Worm (Caenorhabditis elegans) whole organism, mixed stage, embryonic: Measurements from ENCODE around the gene str-96.
"Not testable (repeated sequence)": the region's sequence is repeated elsewhere in the genome, so short reads cannot be mapped to it uniquely, and the experiment has no call there.

Experiments
- M03D4.4 ChIP-seq: sonication (generic microtip); optimal IDR thresholded peaks from 2 replicates; lab custom pipeline; 2017; ENCODE audit warnings: mild to moderate bottlenecking, missing genetic modification characterization, missing compliant biosample characterization
- bed-3 ChIP-seq: fragments of 200-800 bp; sonication (Bioruptor generic); optimal IDR thresholded peaks from 3 replicates; lab custom pipeline; 2018; ENCODE audit warnings: mild to moderate bottlenecking, missing genetic modification characterization, moderate library complexity, missing compliant biosample characterization
- blmp-1 ChIP-seq: fragments of 150-350 bp; optimal IDR thresholded peaks from 2 replicates; lab custom pipeline; 2014; ENCODE audit warnings: missing biosample characterization, missing genetic modification characterization
- ceh-39 ChIP-seq: fragments of 150-350 bp; optimal IDR thresholded peaks from 2 replicates; lab custom pipeline; 2014; ENCODE audit warnings: missing biosample characterization, missing genetic modification characterization
- ceh-43 ChIP-seq: fragments of 200-800 bp; sonication (Bioruptor generic); optimal IDR thresholded peaks from 2 replicates; lab custom pipeline; 2018; ENCODE audit warnings: mild to moderate bottlenecking, missing genetic modification characterization, moderate library complexity, missing compliant biosample characterization
- ceh-83 ChIP-seq: fragments of 200-800 bp; sonication (Bioruptor generic); optimal IDR thresholded peaks from 2 replicates; lab custom pipeline; 2018; ENCODE audit warnings: mild to moderate bottlenecking, missing genetic modification characterization, missing compliant biosample characterization
- cnd-1 ChIP-seq: fragments of 200-800 bp; sonication (Bioruptor generic); optimal IDR thresholded peaks from 2 replicates; lab custom pipeline; 2018; ENCODE audit warnings: mild to moderate bottlenecking, missing genetic modification characterization, missing compliant biosample characterization
- drap-1 ChIP-seq: fragments of 200-800 bp; sonication (Bioruptor generic); optimal IDR thresholded peaks from 3 replicates; lab custom pipeline; 2018; ENCODE audit warnings: mild to moderate bottlenecking, missing genetic modification characterization, missing compliant biosample characterization
- elt-1 ChIP-seq: sonication (generic microtip); optimal IDR thresholded peaks from 2 replicates; lab custom pipeline; 2017; ENCODE audit warnings: missing genetic modification characterization, mild to moderate bottlenecking, missing compliant biosample characterization, antibody characterized with exemption, moderate library complexity, borderline replicate concordance; ENCODE audit not compliant: insufficient read depth
- elt-3 ChIP-seq: fragments of 150-350 bp; optimal IDR thresholded peaks from 2 replicates; lab custom pipeline; 2014; ENCODE audit warnings: missing biosample characterization, missing genetic modification characterization
- ham-2 ChIP-seq: fragments of 200-800 bp; sonication (Bioruptor generic); optimal IDR thresholded peaks from 2 replicates; lab custom pipeline; 2018; ENCODE audit warnings: mild to moderate bottlenecking, missing genetic modification characterization, missing compliant biosample characterization
- hlh-1 ChIP-seq: fragments of 150-350 bp; optimal IDR thresholded peaks from 2 replicates; lab custom pipeline; 2014; ENCODE audit warnings: missing biosample characterization, missing genetic modification reagents, missing genetic modification characterization
- lin-13 ChIP-seq: fragments of 150-350 bp; optimal IDR thresholded peaks from 2 replicates; lab custom pipeline; 2014; ENCODE audit warnings: missing biosample characterization, missing genetic modification characterization
- lin-32 ChIP-seq: fragments of 200-800 bp; sonication (Bioruptor generic); optimal IDR thresholded peaks from 2 replicates; lab custom pipeline; 2018; ENCODE audit warnings: mild to moderate bottlenecking, missing genetic modification characterization, missing compliant biosample characterization
- lsy-2 ChIP-seq: fragments of 150-350 bp; optimal IDR thresholded peaks from 2 replicates; lab custom pipeline; 2014; ENCODE audit warnings: missing biosample characterization, missing genetic modification characterization
- mab-5 ChIP-seq: fragments of 150-350 bp; optimal IDR thresholded peaks from 2 replicates; lab custom pipeline; 2014; ENCODE audit warnings: missing biosample characterization, missing genetic modification characterization
- mep-1 ChIP-seq: fragments of 150-350 bp; optimal IDR thresholded peaks from 2 replicates; lab custom pipeline; 2017; ENCODE audit warnings: missing biosample characterization, missing genetic modification reagents, missing genetic modification characterization, inconsistent platforms
- mls-2 ChIP-seq: sonication (generic microtip); optimal IDR thresholded peaks from 2 replicates; lab custom pipeline; 2016; ENCODE audit warnings: mild to moderate bottlenecking, missing genetic modification characterization, moderate library complexity, missing compliant biosample characterization
- nhr-12 ChIP-seq: fragments of 150-350 bp; optimal IDR thresholded peaks from 2 replicates; lab custom pipeline; 2014; ENCODE audit warnings: missing biosample characterization, missing genetic modification characterization
- nhr-2 ChIP-seq: fragments of 150-350 bp; optimal IDR thresholded peaks from 2 replicates; lab custom pipeline; 2014; ENCODE audit warnings: missing biosample characterization, missing genetic modification characterization
- nhr-76 ChIP-seq: sonication (generic microtip); optimal IDR thresholded peaks from 2 replicates; lab custom pipeline; 2017; ENCODE audit warnings: missing biosample characterization, missing genetic modification characterization
- sem-2 ChIP-seq: fragments of 200-800 bp; sonication (Bioruptor generic); optimal IDR thresholded peaks from 2 replicates; lab custom pipeline; 2018; ENCODE audit warnings: mild to moderate bottlenecking, missing genetic modification characterization, missing compliant biosample characterization
- snpc-4 ChIP-seq: fragments of 150-350 bp; optimal IDR thresholded peaks from 2 replicates; lab custom pipeline; 2014; ENCODE audit warnings: missing biosample characterization, missing genetic modification characterization
- sptf-1 ChIP-seq: sonication (generic microtip); optimal IDR thresholded peaks from 2 replicates; lab custom pipeline; 2017; ENCODE audit warnings: mild to moderate bottlenecking, missing genetic modification characterization, moderate library complexity, missing compliant biosample characterization
- tbx-8 ChIP-seq: fragments of 200-800 bp; sonication (Bioruptor generic); optimal IDR thresholded peaks from 2 replicates; lab custom pipeline; 2018; ENCODE audit warnings: mild to moderate bottlenecking, missing genetic modification characterization, moderate library complexity, missing compliant biosample characterization
- unc-120 ChIP-seq: sonication (generic microtip); optimal IDR thresholded peaks from 2 replicates; lab custom pipeline; 2017; ENCODE audit warnings: missing genetic modification characterization, missing compliant biosample characterization; ENCODE audit not compliant: poor library complexity, severe bottlenecking
- unc-62 ChIP-seq: fragments of 150-350 bp; optimal IDR thresholded peaks from 2 replicates; lab custom pipeline; 2014; ENCODE audit warnings: missing biosample characterization, missing genetic modification reagents, missing genetic modification characterization
- zip-8 ChIP-seq: fragments of 150-350 bp; optimal IDR thresholded peaks from 2 replicates; lab custom pipeline; 2014; ENCODE audit warnings: missing biosample characterization, missing genetic modification characterization
- ztf-11 ChIP-seq: fragments of 150-350 bp; optimal IDR thresholded peaks from 2 replicates; lab custom pipeline; 2014; ENCODE audit warnings: missing biosample characterization, missing genetic modification characterization

The str-96 gene

ce11 chrV:15259049-15259448, 34.7 kb downstream of the str-96 start, which contains the start of gene srsx-37:
srsx-37 (minus strand) TSS chrV:15259149.
- no peak for TF ChIP-seq unc-62 (GFP tag; lab: Kevin White, UChicago)
- no peak for TF ChIP-seq nhr-2 (tag; lab: Kevin White, UChicago)
- TF ChIP-seq hlh-1 (tag; lab: Kevin White, UChicago): no peak
- no peak for TF ChIP-seq unc-120 (tag; lab: Kevin White, UChicago)
- no peak for TF ChIP-seq sptf-1 (tag; lab: Kevin White, UChicago)
- no peak for TF ChIP-seq ztf-11 (tag; lab: Kevin White, UChicago)
- no peak for TF ChIP-seq nhr-12 (tag; lab: Kevin White, UChicago)
- TF ChIP-seq sem-2 (GFP tag; lab: Kevin White, UChicago): no peak
- no peak for TF ChIP-seq bed-3 (GFP tag; lab: Kevin White, UChicago)
- no peak for TF ChIP-seq mab-5 (tag; lab: Kevin White, UChicago)
- TF ChIP-seq zip-8 (tag; lab: Kevin White, UChicago): no peak
- TF ChIP-seq, all 35 proteins: peak for 0

- not testable (repeated sequence) for TF ChIP-seq tbx-8 (GFP tag; lab: Kevin White, UChicago); mep-1; lin-32 (GFP tag; lab: Kevin White, UChicago)
These were observed 37.1 kb downstream of the str-96 start, which contains the start of gene srsx-39 for ce11 chrV:15256669-15257068. srsx-39 (minus strand) TSS chrV:15256769.

ce11 chrV:15253529-15253928, 40.2 kb downstream of the str-96 start, which contains the start of gene srbc-75:
srbc-75 (plus strand) TSS chrV:15253829.
- TF ChIP-seq unc-120 (tag; lab: Kevin White, UChicago) (no peak), hlh-1 (tag; lab: Kevin White, UChicago) (no peak), ham-2 (no peak), ztf-11 (tag; lab: Kevin White, UChicago) (no peak), drap-1 (GFP tag; lab: Kevin White, UChicago) (no peak), bed-3 (GFP tag; lab: Kevin White, UChicago) (no peak), tbx-8 (GFP tag; lab: Kevin White, UChicago) (no peak), lsy-2 (no peak), ceh-43 (no peak), unc-62 (GFP tag; lab: Kevin White, UChicago) (no peak), lin-32 (GFP tag; lab: Kevin White, UChicago) (no peak), ceh-83 (GFP tag; lab: Kevin White, UChicago) (no peak), snpc-4 (tag; lab: Kevin White, UChicago) (no peak), lin-13 (no peak), mls-2 (tag; lab: Kevin White, UChicago) (no peak), zip-8 (tag; lab: Kevin White, UChicago) (no peak)

- no peak for TF ChIP-seq ceh-43
- no peak for TF ChIP-seq bed-3 (GFP tag; lab: Kevin White, UChicago)
- TF ChIP-seq drap-1 (GFP tag; lab: Kevin White, UChicago): no peak
- no peak for TF ChIP-seq sptf-1 (tag; lab: Kevin White, UChicago)
- no peak for TF ChIP-seq ham-2
- no peak for TF ChIP-seq nhr-12 (tag; lab: Kevin White, UChicago)
- TF ChIP-seq lsy-2: no peak
- no peak for TF ChIP-seq unc-62 (GFP tag; lab: Kevin White, UChicago)
These were observed 41.7 kb downstream of the str-96 start, which contains the start of gene srbc-76 for ce11 chrV:15252082-15252481. srbc-76 (plus strand) TSS chrV:15252382.

ce11 chrV:15250304-15250703, 43.5 kb downstream of the str-96 start, which contains the start of gene srd-28:
srd-28 (plus strand) TSS chrV:15250604.
- not testable (repeated sequence) for TF ChIP-seq unc-62 (GFP tag; lab: Kevin White, UChicago); lin-13; ceh-83 (GFP tag; lab: Kevin White, UChicago)

ce11 chrV:15244456-15244855, 49.3 kb downstream of the str-96 start, which contains the start of gene kin-30:
kin-30 (plus strand) TSS chrV:15244756.
- TF ChIP-seq ceh-39 (tag; lab: Kevin White, UChicago) (no peak), ceh-83 (GFP tag; lab: Kevin White, UChicago) (no peak), mls-2 (tag; lab: Kevin White, UChicago) (no peak), cnd-1 (tag; lab: Kevin White, UChicago) (no peak), blmp-1 (tag; lab: Kevin White, UChicago) (no peak), bed-3 (GFP tag; lab: Kevin White, UChicago) (no peak), sem-2 (GFP tag; lab: Kevin White, UChicago) (no peak), elt-1 (tag; lab: Kevin White, UChicago) (no peak), tbx-8 (GFP tag; lab: Kevin White, UChicago) (no peak), elt-3 (tag; lab: Kevin White, UChicago) (no peak), nhr-76 (tag; lab: Kevin White, UChicago) (no peak), ceh-43 (no peak), M03D4.4 (tag; lab: Kevin White, UChicago) (no peak)
